Worm (Caenorhabditis elegans) whole organism, young adult: Measurements from ENCODE around the gene C39E9.12.

ENCODE experiments used
- D2030.7 ChIP-seq: fragments of 200-800 bp; sonication (Bioruptor generic); IDR thresholded peaks from 2 replicates; pipeline ENCODE4 v1.3.6; 2022; ENCODE audit warnings: missing genetic modification reagents, missing genetic modification characterization, missing compliant biosample characterization
- ama-1 ChIP-seq, 3 experiments: fragments of 150-350 bp in 1 of 3; sonication (generic microtip) in 2 of 3; optimal IDR thresholded peaks; 2 replicates each; lab custom pipeline; 2014 to 2018; ENCODE audit warnings: missing biosample characterization in 2 of 3, missing genetic modification characterization in 2 of 3, missing genetic modification reagents in 2 of 3
- ceh-91 ChIP-seq: fragments of 200-800 bp; sonication (Bioruptor generic); IDR thresholded peaks from 2 replicates; pipeline ENCODE4 v1.3.6; 2022; ENCODE audit warnings: missing genetic modification reagents, missing genetic modification characterization, missing compliant biosample characterization
- hmg-1.2 ChIP-seq: fragments of 200-800 bp; sonication (Bioruptor generic); IDR thresholded peaks from 2 replicates; pipeline ENCODE4 v1.3.6; 2022; ENCODE audit warnings: missing genetic modification reagents, missing genetic modification characterization, missing compliant biosample characterization
- nfya-2 ChIP-seq: fragments of 200-800 bp; sonication (Bioruptor generic); IDR thresholded peaks from 2 replicates; pipeline ENCODE4 v1.3.6; 2022; ENCODE audit warnings: missing genetic modification reagents, missing genetic modification characterization, missing compliant biosample characterization
- snpc-4 ChIP-seq, 5 experiments: fragments of 150-350 bp in 1 of 5; sonication (generic microtip) in 4 of 5; optimal IDR thresholded peaks; 2 replicates each; lab custom pipeline; 2014 to 2018; ENCODE audit warnings: missing genetic modification characterization in 5 of 5, missing biosample characterization in 3 of 5, antibody characterized with exemption in 2 of 5, mild to moderate bottlenecking in 2 of 5, missing compliant biosample characterization in 2 of 5, missing genotype in 2 of 5, moderate library complexity in 2 of 5, missing genetic modification reagents in 1 of 5
- unc-130 ChIP-seq: sonication (generic microtip); optimal IDR thresholded peaks from 2 replicates; lab custom pipeline; 2016; ENCODE audit warnings: missing genetic modification reagents, missing genetic modification characterization, missing compliant biosample characterization
- unc-62 ChIP-seq: fragments of 150-350 bp; optimal IDR thresholded peaks from 2 replicates; lab custom pipeline; 2014; ENCODE audit warnings: missing biosample characterization, missing genetic modification reagents, missing genetic modification characterization

DNA sequence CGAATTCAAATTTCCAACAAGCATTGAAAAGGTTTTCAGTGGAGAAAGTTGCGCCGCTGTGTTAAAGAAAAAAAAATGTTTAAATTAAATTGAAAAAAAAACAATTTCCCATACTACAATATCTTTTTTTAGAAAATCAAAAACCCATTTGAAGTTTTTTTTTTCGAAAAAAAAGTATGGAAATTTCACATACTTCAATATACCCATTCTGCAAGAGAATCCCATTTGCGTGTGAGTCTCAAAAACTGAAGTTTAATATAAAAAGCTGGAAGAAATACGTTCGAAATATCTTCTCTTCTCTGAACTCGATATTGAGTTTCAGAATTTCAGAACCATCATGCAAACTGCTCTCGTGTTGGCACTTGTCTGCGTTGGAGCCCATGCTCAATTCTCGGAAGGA, 23.7 kb upstream of the C39E9.12 start, which contains the start of gene scl-7:
- no peak for TF ChIP-seq unc-62 (GFP tag; lab: Kevin White, UChicago)
- no peak for TF ChIP-seq ceh-91 (GFP tag; lab: Robert Waterston, UW)
- TF ChIP-seq unc-130 (GFP tag; lab: Kevin White, UChicago): no peak
- no peak for TF ChIP-seq ama-1 (optimal IDR thresholded peaks at IDR 0.05; lab: Kevin White, UChicago)
- TF ChIP-seq ama-1 (GFP tag; optimal IDR thresholded peaks at IDR 0.05; lab: Kevin White, UChicago): no peak
- no peak for TF ChIP-seq D2030.7 (GFP tag; lab: Robert Waterston, UW)
- TF ChIP-seq nfya-2 (GFP tag; lab: Robert Waterston, UW): no peak
- TF ChIP-seq snpc-4 (GFP tag; optimal IDR thresholded peaks at IDR 0.05; lab: Kevin White, UChicago): no peak
- no peak for TF ChIP-seq snpc-4 (tag; optimal IDR thresholded peaks at IDR 0.05; lab: Kevin White, UChicago)
- TF ChIP-seq hmg-1.2 (GFP tag; lab: Robert Waterston, UW): no peak
